Fruit fly (Drosophila melanogaster): ENCODE results near the gene CG15894.

The CG15894 gene

DNA sequence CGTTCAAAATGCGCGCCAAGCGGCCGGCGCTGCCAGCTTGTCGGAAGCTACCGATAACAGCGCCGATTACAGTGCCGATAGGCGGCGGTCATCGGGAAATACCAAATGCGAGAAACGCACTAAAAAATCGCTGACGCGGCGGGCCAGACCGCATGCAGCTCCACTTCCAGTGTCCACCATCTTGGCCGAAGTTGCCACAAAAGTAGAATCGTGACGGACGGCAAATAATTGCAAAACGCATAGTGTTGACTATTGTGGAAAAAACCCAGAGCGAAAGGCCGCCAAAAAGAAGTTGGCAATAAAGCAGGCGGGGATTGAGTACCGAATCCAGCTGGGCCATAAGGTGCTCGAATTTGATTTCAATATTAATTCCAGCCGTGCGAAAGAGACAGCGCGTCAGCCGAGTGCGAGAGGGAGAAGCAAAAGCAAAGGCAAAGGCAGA, 37.9 kb downstream of the CG15894 start, which contains the start of gene CG3847 (continued):
- TF ChIP-seq tai (GFP tag; optimal IDR thresholded peaks at IDR 0.05): no peak

DNA sequence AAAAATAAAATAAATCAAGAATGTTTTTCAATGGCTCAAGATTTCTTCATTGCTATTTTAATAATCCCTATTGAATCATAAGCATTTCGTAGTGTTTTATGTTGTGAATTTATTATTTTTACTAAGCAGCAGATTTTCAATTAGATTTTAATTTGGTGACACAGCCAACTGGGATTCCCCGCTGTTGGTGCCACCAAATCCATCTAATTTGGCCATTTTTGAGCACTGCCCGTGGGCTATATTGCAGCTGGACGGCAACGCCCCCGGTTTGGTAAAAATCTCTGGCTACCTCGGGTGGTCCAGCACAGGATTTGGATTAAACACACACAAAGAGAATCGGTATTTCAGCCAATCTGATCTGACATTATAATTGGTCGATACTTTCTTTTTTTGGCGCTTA, 40.2 kb downstream of the CG15894 start:
- TF ChIP-seq Rel (GFP tag; optimal IDR thresholded peaks at IDR 0.05) (no peak), Rel (tag; optimal IDR thresholded peaks at IDR 0.05) (peak; percentile 92), fru (GFP tag; optimal IDR thresholded peaks at IDR 0.05) (no peak), CG9705 (GFP tag; optimal IDR thresholded peaks at IDR 0.05) (no peak), Sp1 (GFP tag; optimal IDR thresholded peaks at IDR 0.05) (no peak), woc (GFP tag; optimal IDR thresholded peaks at IDR 0.05) (no peak), dl (GFP tag; optimal IDR thresholded peaks at IDR 0.05; ENCODE audit: insufficient read depth in 1 of 2, partially characterized antibody in 2 of 2) (no peak)

DNA sequence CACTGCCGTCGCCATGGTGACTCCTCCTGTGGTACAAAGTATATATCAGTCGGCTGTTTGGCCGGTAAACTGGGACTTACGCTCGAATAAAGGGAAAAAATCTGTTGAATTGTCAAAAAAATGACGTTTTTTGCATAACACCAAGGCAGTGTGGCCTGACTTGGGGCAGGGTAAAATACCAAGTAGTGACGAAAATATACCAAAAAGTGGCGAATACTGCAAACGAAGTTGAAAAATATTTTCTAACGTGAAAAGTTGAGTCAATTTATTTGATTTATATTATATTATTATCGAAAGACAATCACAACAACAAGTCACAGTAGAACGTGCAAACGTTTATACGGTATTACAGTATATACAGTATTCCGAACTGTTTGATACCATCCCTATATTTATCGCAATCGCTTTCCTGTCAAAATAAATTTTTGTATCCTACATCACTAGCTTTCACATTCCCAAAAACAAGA, 41.2 kb downstream of the CG15894 start, which contains the start of the genes ND-B16.6 and kdn:
ND-B16.6 (minus strand) TSS at position 189 of the 467 bp plus-strand sequence.
kdn (plus strand) TSS at position 417 of the 467 bp plus-strand sequence.
- TF ChIP-seq sage (GFP tag; optimal IDR thresholded peaks at IDR 0.05): no peak
- TF ChIP-seq Rel (GFP tag; optimal IDR thresholded peaks at IDR 0.05): no peak
- TF ChIP-seq Rel (tag; optimal IDR thresholded peaks at IDR 0.05): no peak
- no peak for TF ChIP-seq sv (GFP tag; optimal IDR thresholded peaks at IDR 0.05)
- no peak for TF ChIP-seq Hr83 (GFP tag; optimal IDR thresholded peaks at IDR 0.05; ENCODE audit: poor library complexity, severe bottlenecking)
- no peak for TF ChIP-seq dl (GFP tag; optimal IDR thresholded peaks at IDR 0.05; ENCODE audit: insufficient read depth in 1 of 2, partially characterized antibody in 2 of 2)
- no peak for TF ChIP-seq GATAd (GFP tag; optimal IDR thresholded peaks at IDR 0.05)
- no peak for TF ChIP-seq brk (GFP tag; optimal IDR thresholded peaks at IDR 0.05)
- no peak for TF ChIP-seq rgr (GFP tag; optimal IDR thresholded peaks at IDR 0.05)
- no peak for TF ChIP-seq lola (GFP tag; optimal IDR thresholded peaks at IDR 0.05)
- no peak for TF ChIP-seq N (GFP tag; optimal IDR thresholded peaks at IDR 0.05)
- TF ChIP-seq Hr78 (GFP tag; optimal IDR thresholded peaks at IDR 0.05): no peak
- no peak for TF ChIP-seq tai (GFP tag; optimal IDR thresholded peaks at IDR 0.05)
- TF ChIP-seq ey (GFP tag; optimal IDR thresholded peaks at IDR 0.05): no peak
- no peak for TF ChIP-seq dmrt93B (GFP tag; optimal IDR thresholded peaks at IDR 0.05)
- no peak for TF ChIP-seq CG32264 (GFP tag; optimal IDR thresholded peaks at IDR 0.05)
- no peak for TF ChIP-seq CrebA (GFP tag; optimal IDR thresholded peaks at IDR 0.05; ENCODE audit: borderline replicate concordance)
- no peak for TF ChIP-seq br (GFP tag; optimal IDR thresholded peaks at IDR 0.05)
- TF ChIP-seq Vsx2 (GFP tag; optimal IDR thresholded peaks at IDR 0.05; ENCODE audit: partially characterized antibody): no peak

DNA sequence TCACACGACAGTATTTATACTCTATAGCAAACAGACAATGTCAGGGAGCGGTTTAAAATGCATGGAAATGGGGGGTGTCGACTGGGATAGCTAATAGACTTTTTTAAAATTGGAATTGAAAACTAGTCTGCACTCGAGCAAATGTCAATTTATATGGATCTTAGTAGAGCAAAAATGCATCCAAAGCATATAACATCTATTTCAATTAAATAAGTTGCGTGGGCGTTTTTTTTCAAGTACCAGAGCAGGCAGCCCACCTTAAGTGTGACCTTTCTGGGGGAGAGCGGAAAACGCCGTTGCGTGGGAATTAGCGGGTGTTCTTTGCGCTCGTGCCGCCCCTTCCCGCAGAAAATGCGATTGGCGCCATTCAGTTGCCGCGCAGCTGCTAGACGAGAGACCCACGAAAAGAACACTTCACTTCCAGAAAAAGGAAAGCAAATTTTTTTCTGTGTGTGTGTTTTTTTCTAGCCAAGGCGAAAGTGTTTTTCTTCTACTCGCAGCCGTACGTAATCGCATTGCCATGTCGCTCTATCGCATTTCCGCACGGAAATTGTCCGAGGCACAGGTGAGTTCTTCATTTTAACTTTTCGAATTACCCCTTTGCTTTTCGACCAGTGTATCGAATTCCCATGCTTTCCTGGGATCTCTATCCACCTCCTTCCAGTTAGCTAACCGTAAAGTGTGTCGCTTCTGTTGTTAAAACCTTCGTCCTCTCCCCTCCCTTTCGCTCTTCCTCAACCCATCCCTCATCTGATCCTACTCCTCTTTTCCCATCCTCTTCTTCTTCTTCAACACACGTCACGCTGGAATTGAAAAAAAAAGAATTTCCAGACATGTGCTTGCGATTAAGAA, 43.1 kb downstream of the CG15894 start:
- no peak for TF ChIP-seq Jra (GFP tag; optimal IDR thresholded peaks at IDR 0.05)
- no peak for TF ChIP-seq dl (GFP tag; optimal IDR thresholded peaks at IDR 0.05; ENCODE audit: insufficient read depth in 1 of 2, partially characterized antibody in 2 of 2)
- TF ChIP-seq Rel (GFP tag; optimal IDR thresholded peaks at IDR 0.05): no peak
- peak; percentile 28 for TF ChIP-seq Rel (tag; optimal IDR thresholded peaks at IDR 0.05)
- peak; percentile 20 for TF ChIP-seq Myc (optimal IDR thresholded peaks at IDR 0.05)
- peak; percentile 22 for TF ChIP-seq fru (GFP tag; optimal IDR thresholded peaks at IDR 0.05)
- TF ChIP-seq psq (GFP tag; optimal IDR thresholded peaks at IDR 0.05): peak; percentile 30
- TF ChIP-seq br (GFP tag; optimal IDR thresholded peaks at IDR 0.05): peak; percentile 14
- peak; percentile 14 for TF ChIP-seq rgr (GFP tag; optimal IDR thresholded peaks at IDR 0.05)
- TF ChIP-seq Dif (GFP tag; optimal IDR thresholded peaks at IDR 0.05; ENCODE audit: partially characterized antibody): peak; percentile 42
- peak; percentile 11 for TF ChIP-seq HLH106 (tag; optimal IDR thresholded peaks at IDR 0.05)
- TF ChIP-seq OdsH (GFP tag; optimal IDR thresholded peaks at IDR 0.05): peak; percentile 39
- TF ChIP-seq Sp1 (GFP tag; optimal IDR thresholded peaks at IDR 0.05): peak; percentile 11
- TF ChIP-seq Hr83 (GFP tag; optimal IDR thresholded peaks at IDR 0.05; ENCODE audit: poor library complexity, severe bottlenecking): no peak
- peak; percentile 43 for TF ChIP-seq h (GFP tag; optimal IDR thresholded peaks at IDR 0.05)
- TF ChIP-seq foxo (GFP tag; optimal IDR thresholded peaks at IDR 0.05): peak in 1 of 2 experiments; percentile 11
- peak; percentile 46 for TF ChIP-seq sv (GFP tag; optimal IDR thresholded peaks at IDR 0.05)

Data from whole organism, wandering third instar larva.